Worm (Caenorhabditis elegans) whole organism, midembryonic: ENCODE data around the gene Y54G2A.38.

Experiments used
- cog-1 ChIP-seq: sonication (generic microtip); optimal IDR thresholded peaks from 2 replicates; lab custom pipeline; 2016; ENCODE audit warnings: missing genetic modification characterization, missing compliant biosample characterization
- flt-1 ChIP-seq: fragments of 200-800 bp; sonication (Bioruptor generic); IDR thresholded peaks from 2 replicates; pipeline ENCODE4 v1.3.6; 2022; ENCODE audit warnings: missing genetic modification characterization, missing compliant biosample characterization
- klf-2 ChIP-seq: fragments of 200-800 bp; sonication (Bioruptor generic); conservative IDR thresholded peaks from 2 replicates; pipeline ENCODE4 v1.3.6; 2022; ENCODE audit warnings: missing genetic modification reagents, missing genetic modification characterization, missing compliant biosample characterization
- med-1 ChIP-seq: sonication (generic microtip); optimal IDR thresholded peaks from 2 replicates; lab custom pipeline; 2017; ENCODE audit warnings: missing genetic modification characterization, mild to moderate bottlenecking, missing compliant biosample characterization, antibody characterized with exemption, missing genetic modification reagents; ENCODE audit not compliant: insufficient read depth
- ref-1 ChIP-seq: fragments of 200-800 bp; sonication (Bioruptor generic); conservative IDR thresholded peaks from 2 replicates; pipeline ENCODE4 v1.3.6; 2022; ENCODE audit warnings: missing genetic modification reagents, missing genetic modification characterization, missing compliant biosample characterization
- tab-1 ChIP-seq: fragments of 200-800 bp; sonication (Bioruptor generic); IDR thresholded peaks from 2 replicates; pipeline ENCODE4 v1.3.6; 2022; ENCODE audit warnings: missing genetic modification characterization, missing compliant biosample characterization
- ztf-23 ChIP-seq: fragments of 200-800 bp; sonication (Bioruptor generic); IDR thresholded peaks from 2 replicates; pipeline ENCODE4 v1.3.6; 2022; ENCODE audit warnings: missing genetic modification reagents, missing genetic modification characterization, missing compliant biosample characterization
- ztf-29 ChIP-seq: fragments of 200-800 bp; sonication (Bioruptor generic); IDR thresholded peaks from 2 replicates; pipeline ENCODE4 v1.3.6; 2022; ENCODE audit warnings: missing genetic modification reagents, missing genetic modification characterization, missing compliant biosample characterization

DNA sequence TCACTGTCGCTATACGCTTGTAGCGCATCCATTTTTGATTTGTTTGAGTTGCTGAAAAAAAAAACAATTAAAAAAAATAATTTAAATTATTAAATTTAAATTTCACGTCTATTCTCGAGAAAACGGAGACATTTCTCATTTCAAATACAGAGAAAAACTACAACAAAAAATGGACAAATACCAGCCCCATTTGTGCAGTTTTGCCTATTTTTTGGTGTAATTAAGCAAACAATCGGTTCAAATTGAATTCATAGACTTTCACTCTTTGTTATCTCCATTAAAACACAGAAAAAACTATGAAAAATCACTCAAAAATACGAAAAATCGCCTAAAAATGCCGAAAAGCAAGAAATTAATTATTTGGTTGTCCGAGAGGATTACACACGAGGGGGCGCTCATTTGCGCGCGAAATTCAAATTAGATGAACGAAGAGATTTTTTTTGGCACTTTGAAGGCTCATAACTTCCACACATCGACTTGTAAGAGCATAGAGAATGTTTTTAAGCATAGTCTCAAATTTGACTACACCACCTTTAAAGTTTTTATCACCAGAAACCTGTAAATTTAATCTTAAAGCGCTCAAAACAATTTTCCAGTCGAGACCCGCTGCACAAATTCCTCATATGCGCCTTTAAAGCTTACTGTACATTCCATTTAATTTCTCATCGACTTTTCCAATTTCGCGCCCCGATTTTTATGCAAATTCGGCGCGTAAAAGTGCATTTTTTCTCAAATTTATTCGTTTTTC is 23.7 kb downstream of the Y54G2A.38 start, which contains the start of gene Y54G2A.12:
- no peak for TF ChIP-seq flt-1 (GFP tag; lab: Robert Waterston, UW)
- TF ChIP-seq med-1, result no peak
- no peak for TF ChIP-seq ref-1 (GFP tag; lab: Robert Waterston, UW)
- no peak for TF ChIP-seq cog-1 (tag; lab: Kevin White, UChicago)
- no peak for TF ChIP-seq ztf-23
- TF ChIP-seq tab-1 (GFP tag; lab: Robert Waterston, UW), result no peak
- TF ChIP-seq ztf-29 (GFP tag; lab: Robert Waterston, UW), result no peak
- TF ChIP-seq klf-2, result no peak
